Fruit fly (Drosophila melanogaster) whole organism, adult: ENCODE measurements around the gene CG14210.

Source experiments
- CG11617 ChIP-seq: fragments of 200-800 bp; sonication (Bioruptor generic); optimal IDR thresholded peaks from 2 replicates; lab custom pipeline; 2017; ENCODE audit warnings: mild to moderate bottlenecking, missing biosample characterization, missing genetic modification reagents, missing genetic modification characterization
- CG12768 ChIP-seq: fragments of 200-800 bp; sonication (Bioruptor generic); optimal IDR thresholded peaks from 2 replicates; lab custom pipeline; 2017; ENCODE audit warnings: missing biosample characterization, missing genetic modification characterization, mild to moderate bottlenecking, moderate library complexity, missing genetic modification reagents
- CG33017 ChIP-seq: fragments of 200-800 bp; sonication (Bioruptor generic); optimal IDR thresholded peaks from 2 replicates; lab custom pipeline; 2018; ENCODE audit warnings: missing biosample characterization, mild to moderate bottlenecking, missing genetic modification characterization, moderate library complexity
- CG5204 ChIP-seq: fragments of 200-800 bp; sonication (Bioruptor generic); optimal IDR thresholded peaks from 2 replicates; lab custom pipeline; 2016; ENCODE audit warnings: missing biosample characterization, missing genetic modification characterization
- CG7101 ChIP-seq: fragments of 200-800 bp; sonication (Bioruptor generic); optimal IDR thresholded peaks from 2 replicates; lab custom pipeline; 2018; ENCODE audit warnings: missing biosample characterization, mild to moderate bottlenecking, missing genetic modification characterization, moderate library complexity
- Clk ChIP-seq: fragments of 200-800 bp; sonication (Bioruptor generic); optimal IDR thresholded peaks from 2 replicates; lab custom pipeline; 2017; ENCODE audit warnings: missing biosample characterization, missing genetic modification characterization
- Crg-1 ChIP-seq: fragments of 200-800 bp; sonication (Bioruptor generic); optimal IDR thresholded peaks from 2 replicates; lab custom pipeline; 2016; ENCODE audit warnings: missing biosample characterization, missing genetic modification characterization
- bab1 ChIP-seq: fragments of 200-800 bp; sonication (Bioruptor generic); optimal IDR thresholded peaks from 3 replicates; lab custom pipeline; 2019; ENCODE audit warnings: missing biosample characterization, mild to moderate bottlenecking, missing genetic modification characterization, moderate library complexity
- cnc ChIP-seq, 2 experiments: fragments of >200 bp; optimal IDR thresholded peaks; 2 replicates each; lab custom pipeline; 2017
- kay ChIP-seq: fragments of 200-800 bp; sonication (Bioruptor generic); peaks from one replicate; lab custom pipeline; 2016; ENCODE audit warnings: missing biosample characterization, missing genetic modification characterization, borderline replicate concordance
- ovo ChIP-seq: fragments of 200-800 bp; sonication (Bioruptor generic); optimal IDR thresholded peaks from 2 replicates; lab custom pipeline; 2016; ENCODE audit warnings: missing biosample characterization, missing genetic modification characterization
- pad ChIP-seq: fragments of 200-800 bp; sonication (Bioruptor generic); optimal IDR thresholded peaks from 3 replicates; lab custom pipeline; 2017; ENCODE audit warnings: missing biosample characterization, missing genetic modification characterization, mild to moderate bottlenecking, moderate library complexity, missing genetic modification reagents
- tj ChIP-seq: fragments of 200-800 bp; sonication (Bioruptor generic); optimal IDR thresholded peaks from 3 replicates; lab custom pipeline; 2017; ENCODE audit warnings: missing biosample characterization, mild to moderate bottlenecking, missing genetic modification characterization, moderate library complexity
- toe ChIP-seq: fragments of 200-800 bp; sonication (Bioruptor generic); optimal IDR thresholded peaks from 2 replicates; lab custom pipeline; 2016; ENCODE audit warnings: missing biosample characterization, missing genetic modification characterization

DNA sequence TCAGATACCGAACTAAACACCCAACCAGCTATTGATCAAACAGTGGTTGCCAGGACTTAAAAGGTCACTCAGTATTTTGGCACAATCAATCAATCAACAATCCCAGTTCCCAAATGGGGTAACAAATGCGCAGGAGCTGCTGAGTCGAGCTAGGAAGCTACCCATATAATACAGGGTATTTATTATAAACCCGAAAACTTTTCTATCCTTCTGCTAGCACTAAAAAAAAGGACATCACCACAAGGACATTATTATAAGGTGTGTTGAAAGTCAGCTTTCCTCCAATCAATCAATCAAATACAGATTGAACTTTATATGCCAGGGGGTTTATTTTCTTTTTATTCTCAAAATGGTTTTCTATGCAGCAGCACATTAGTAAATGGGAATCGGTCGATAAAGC is 5.1 kb downstream of the CG14210 start, which contains the start of gene CG14221:
- TF ChIP-seq CG33017 (tag; lab: Kevin White, UChicago) (no peak), bab1 (no peak), CG7101 (tag; lab: Kevin White, UChicago) (no peak), CG12768 (GFP tag; lab: Kevin White, UChicago) (no peak), CG11617 (GFP tag; lab: Kevin White, UChicago) (no peak), tj (GFP tag; lab: Kevin White, UChicago) (no peak), kay (GFP tag; lab: Kevin White, UChicago) (no peak), Clk (GFP tag; lab: Kevin White, UChicago) (no peak), pad (no peak), cnc (optimal IDR thresholded peaks at IDR 0.05; lab: Kevin White, UChicago) (no peak), toe (no peak), Crg-1 (GFP tag; lab: Kevin White, UChicago) (no peak), ovo (GFP tag; lab: Kevin White, UChicago) (no peak), CG5204 (GFP tag; lab: Kevin White, UChicago) (no peak)
